Fruit fly (Drosophila melanogaster) whole organism, embryonic: ENCODE results near the gene Fst.

Source experiments
- Abd-B ChIP-seq: fragments of 200-800 bp; sonication (Bioruptor generic); optimal IDR thresholded peaks from 2 replicates; lab custom pipeline; 2018; ENCODE audit warnings: missing biosample characterization, mild to moderate bottlenecking, missing genetic modification characterization, moderate library complexity
- Atf6 ChIP-seq: fragments of 200-800 bp; sonication (Bioruptor generic); IDR thresholded peaks from 2 replicates; pipeline ENCODE4 v1.3.6; 2022; ENCODE audit warnings: missing biosample characterization, missing genetic modification characterization
- Awh ChIP-seq: fragments of 200-800 bp; sonication (Bioruptor generic); IDR thresholded peaks from 2 replicates; pipeline ENCODE4, ENCODE4 v1.3.6; 2022; ENCODE audit warnings: missing biosample characterization, missing genetic modification characterization
- CG10543 ChIP-seq: fragments of 200-800 bp; sonication (Bioruptor generic); optimal IDR thresholded peaks from 3 replicates; lab custom pipeline; 2017; ENCODE audit warnings: missing biosample characterization, mild to moderate bottlenecking, missing genetic modification characterization, moderate library complexity
- CG11085 ChIP-seq: fragments of 200-800 bp; sonication (Bioruptor generic); IDR thresholded peaks from 2 replicates; pipeline ENCODE4 v1.3.6; 2022; ENCODE audit warnings: missing biosample characterization, missing genetic modification characterization
- CG11398 ChIP-seq: fragments of 200-800 bp; sonication (Bioruptor generic); optimal IDR thresholded peaks from 2 replicates; lab custom pipeline; 2016; ENCODE audit warnings: missing biosample characterization, missing genetic modification characterization
- CG12769 ChIP-seq: fragments of 200-800 bp; sonication (Bioruptor generic); optimal IDR thresholded peaks from 2 replicates; lab custom pipeline; 2019; ENCODE audit warnings: missing biosample characterization, mild to moderate bottlenecking, missing genetic modification characterization, moderate library complexity
- CG13894 ChIP-seq: fragments of 200-800 bp; sonication (Bioruptor generic); optimal IDR thresholded peaks from 3 replicates; lab custom pipeline; 2018; ENCODE audit warnings: missing biosample characterization, mild to moderate bottlenecking, missing genetic modification characterization, moderate library complexity
- CG17568 ChIP-seq: fragments of 200-800 bp; sonication (Bioruptor generic); optimal IDR thresholded peaks from 2 replicates; lab custom pipeline; 2018; ENCODE audit warnings: missing biosample characterization, mild to moderate bottlenecking, missing genetic modification characterization, moderate library complexity
- CG18619 ChIP-seq: fragments of 200-800 bp; sonication (Bioruptor generic); optimal IDR thresholded peaks from 3 replicates; lab custom pipeline; 2017; ENCODE audit warnings: missing biosample characterization, mild to moderate bottlenecking, missing genetic modification characterization
- CG2116 ChIP-seq: fragments of 200-800 bp; sonication (Bioruptor generic); optimal IDR thresholded peaks from 3 replicates; lab custom pipeline; 2018; ENCODE audit warnings: missing biosample characterization, mild to moderate bottlenecking, missing genetic modification characterization
- CG32532 ChIP-seq: fragments of 200-800 bp; sonication (Bioruptor generic); IDR thresholded peaks from 2 replicates; pipeline ENCODE4 v1.3.6; 2022; ENCODE audit warnings: missing biosample characterization, missing genetic modification characterization
- CG3281 ChIP-seq: fragments of 200-800 bp; sonication (Bioruptor generic); optimal IDR thresholded peaks from 3 replicates; lab custom pipeline; 2017; ENCODE audit warnings: missing biosample characterization, mild to moderate bottlenecking, missing genetic modification characterization
- CG34224 ChIP-seq: fragments of 200-800 bp; sonication (Bioruptor generic); IDR thresholded peaks from 3 replicates; pipeline ENCODE4 v1.3.6; 2022; ENCODE audit warnings: missing biosample characterization, missing genetic modification characterization; ENCODE audit not compliant: partially characterized antibody
- CG42726 ChIP-seq: fragments of 200-800 bp; sonication (Bioruptor generic); IDR thresholded peaks from 2 replicates; pipeline ENCODE4 v1.3.6; 2022; ENCODE audit warnings: missing biosample characterization, missing genetic modification characterization; ENCODE audit not compliant: partially characterized antibody
- CG8478 ChIP-seq: fragments of >200 bp; optimal IDR thresholded peaks from 2 replicates; lab custom pipeline; 2018
- CG9932 ChIP-seq: fragments of 200-800 bp; sonication (Bioruptor generic); IDR thresholded peaks from 2 replicates; pipeline ENCODE4 v1.3.6; 2022; ENCODE audit warnings: missing biosample characterization, missing genetic modification characterization
- Gsc ChIP-seq: fragments of 200-800 bp; sonication (Bioruptor generic); IDR thresholded peaks from 2 replicates; pipeline ENCODE4 v1.3.6; 2022; ENCODE audit warnings: missing biosample characterization, missing genetic modification characterization
- H2.0 ChIP-seq: fragments of 200-800 bp; sonication (Bioruptor generic); IDR thresholded peaks from 2 replicates; pipeline ENCODE4 v1.3.6; 2022; ENCODE audit warnings: missing biosample characterization, missing genetic modification characterization
- Med ChIP-seq: fragments of 200-800 bp; sonication (Bioruptor generic); peaks from one replicate; lab custom pipeline; 2016; ENCODE audit warnings: missing biosample characterization, missing genetic modification characterization, mild to moderate bottlenecking, inconsistent platforms, moderate library complexity
- NFAT ChIP-seq: fragments of 200-800 bp; sonication (Bioruptor generic); IDR thresholded peaks from 2 replicates; pipeline ENCODE4 v1.3.6; 2022; ENCODE audit warnings: missing biosample characterization, missing genetic modification characterization
- Pdp1 ChIP-seq, 2 experiments: fragments of 200-800 bp; sonication (Bioruptor generic); optimal IDR thresholded peaks; 3 replicates each; lab custom pipeline; 2016; ENCODE audit warnings: missing biosample characterization in 2 of 2, missing genetic modification characterization in 2 of 2, mild to moderate bottlenecking in 1 of 2, moderate library complexity in 1 of 2
- Rfx ChIP-seq: fragments of 200-800 bp; sonication (Bioruptor generic); IDR thresholded peaks from 2 replicates; pipeline ENCODE4 v1.3.6; 2022; ENCODE audit warnings: missing biosample characterization, missing genetic modification characterization
- Usf ChIP-seq: fragments of 200-800 bp; sonication (Bioruptor generic); optimal IDR thresholded peaks from 2 replicates; lab custom pipeline; 2017; ENCODE audit warnings: missing genotype, missing biosample characterization, missing genetic modification characterization
- amos ChIP-seq: fragments of 200-800 bp; sonication (Bioruptor generic); IDR thresholded peaks from 2 replicates; pipeline ENCODE4 v1.3.6; 2022; ENCODE audit warnings: missing biosample characterization, missing genetic modification characterization; ENCODE audit not compliant: partially characterized antibody
- chinmo ChIP-seq: fragments of 200-800 bp; sonication (Bioruptor generic); IDR thresholded peaks from 4 replicates; pipeline ENCODE4 v1.3.6; 2022; ENCODE audit warnings: missing biosample characterization, missing genetic modification characterization; ENCODE audit not compliant: partially characterized antibody
- da ChIP-seq: fragments of 200-800 bp; sonication (Bioruptor generic); optimal IDR thresholded peaks from 2 replicates; lab custom pipeline; 2016; ENCODE audit warnings: missing biosample characterization, missing genetic modification characterization
- dati ChIP-seq: fragments of 200-800 bp; sonication (Bioruptor generic); IDR thresholded peaks from 2 replicates; pipeline ENCODE4 v1.3.6; 2022; ENCODE audit warnings: missing biosample characterization, missing genetic modification characterization
- emc ChIP-seq: fragments of 200-800 bp; sonication (Bioruptor generic); optimal IDR thresholded peaks from 2 replicates; lab custom pipeline; 2016; ENCODE audit warnings: missing biosample characterization, missing genetic modification characterization
- ftz-f1 ChIP-seq: fragments of 200-800 bp; sonication (Bioruptor generic); optimal IDR thresholded peaks from 2 replicates; lab custom pipeline; 2016; ENCODE audit warnings: missing biosample characterization, missing genetic modification characterization
- gro ChIP-seq: fragments of 200-800 bp; sonication (Bioruptor generic); optimal IDR thresholded peaks from 2 replicates; lab custom pipeline; 2016; ENCODE audit warnings: missing biosample characterization, missing genetic modification characterization
- kni ChIP-seq: fragments of 200-800 bp; sonication (Bioruptor generic); optimal IDR thresholded peaks from 3 replicates; lab custom pipeline; 2017; ENCODE audit warnings: mild to moderate bottlenecking, missing biosample characterization, missing genetic modification reagents, missing genetic modification characterization
- luna ChIP-seq: fragments of 200-800 bp; sonication (Bioruptor generic); optimal IDR thresholded peaks from 2 replicates; lab custom pipeline; 2016; ENCODE audit warnings: missing biosample characterization, missing genetic modification characterization
- oc ChIP-seq: fragments of 200-800 bp; sonication (Bioruptor generic); optimal IDR thresholded peaks from 2 replicates; lab custom pipeline; 2018; ENCODE audit warnings: missing biosample characterization, mild to moderate bottlenecking, missing genetic modification characterization, moderate library complexity
- org-1 ChIP-seq: fragments of 200-800 bp; sonication (Bioruptor generic); optimal IDR thresholded peaks from 2 replicates; lab custom pipeline; 2017; ENCODE audit warnings: missing biosample characterization, missing genetic modification characterization
- otp ChIP-seq: fragments of 200-800 bp; sonication (Bioruptor generic); IDR thresholded peaks from 3 replicates; pipeline ENCODE4, ENCODE4 v1.3.6; 2022; ENCODE audit warnings: missing biosample characterization, missing genetic modification characterization
- rib ChIP-seq: fragments of 200-800 bp; sonication (Bioruptor generic); IDR thresholded peaks from 2 replicates; pipeline ENCODE4 v1.3.6; 2022; ENCODE audit warnings: missing biosample characterization, missing genetic modification characterization
- sens ChIP-seq: fragments of 200-800 bp; sonication (Bioruptor generic); peaks from one replicate; lab custom pipeline; 2016; ENCODE audit warnings: missing biosample characterization, missing genetic modification characterization
- tna ChIP-seq: fragments of 200-800 bp; sonication (Bioruptor generic); IDR thresholded peaks from 2 replicates; pipeline ENCODE4 v1.3.6; 2022; ENCODE audit warnings: missing biosample characterization, missing genetic modification characterization; ENCODE audit not compliant: partially characterized antibody
- unpg ChIP-seq: fragments of 200-800 bp; sonication (Bioruptor generic); optimal IDR thresholded peaks from 3 replicates; lab custom pipeline; 2018; ENCODE audit warnings: missing biosample characterization, mild to moderate bottlenecking, missing genetic modification characterization, moderate library complexity
- usp ChIP-seq: fragments of >200 bp; optimal IDR thresholded peaks from 2 replicates; lab custom pipeline; 2017; ENCODE audit warnings: missing biosample characterization, missing genetic modification characterization
- zfh1 ChIP-seq: fragments of 200-800 bp; sonication (Bioruptor generic); IDR thresholded peaks from 3 replicates; pipeline ENCODE4 v1.3.6; 2022; ENCODE audit warnings: missing biosample characterization, missing genetic modification characterization

The Fst gene

DNA sequence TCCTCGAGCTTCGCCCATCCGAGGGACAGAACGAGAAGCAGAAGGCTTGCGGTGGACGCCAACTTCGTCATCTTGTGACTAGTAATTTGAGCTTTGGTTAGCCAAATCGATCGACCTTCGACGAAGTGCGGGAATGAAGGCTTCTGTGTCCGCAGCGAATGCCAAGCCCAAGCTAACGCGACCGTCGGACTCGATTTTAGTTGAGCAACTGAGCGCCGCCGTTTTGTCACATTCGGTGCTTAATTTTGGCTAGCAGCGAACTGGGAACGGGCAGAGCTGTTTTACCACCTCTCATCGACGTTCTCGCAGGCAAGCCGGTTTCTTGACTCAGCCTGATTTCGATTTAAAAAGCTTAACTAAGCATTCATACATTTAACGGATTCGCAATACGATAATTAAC lies 19.7 kb downstream of the Fst start (continued):
- TF ChIP-seq CG32532 (no peak), usp (GFP tag; lab: Kevin White, UChicago) (no peak), CG11398 (GFP tag; lab: Kevin White, UChicago) (no peak), CG42726 (GFP tag; lab: Robert Waterston, UW) (0 out of 2 replicates have a peak, but pooled peaks have one; percentile 35), tna (peak; percentile 15; the same call in 1 of the 2 replicates), emc (GFP tag; lab: Kevin White, UChicago) (no peak), CG17568 (GFP tag; lab: Kevin White, UChicago) (no peak), CG11085 (GFP tag; lab: Robert Waterston, UW) (no peak), Gsc (GFP tag; lab: Robert Waterston, UW) (no peak), CG13894 (tag; lab: Kevin White, UChicago) (peak; percentile 31), Rfx (GFP tag; lab: Robert Waterston, UW) (peak; percentile 30; the same call in 1 of the 2 replicates), ftz-f1 (GFP tag; lab: Kevin White, UChicago) (peak; percentile 57), gro (GFP tag; lab: Kevin White, UChicago) (no peak), dati (GFP tag; lab: Robert Waterston, UW) (no peak), NFAT (GFP tag; lab: Robert Waterston, UW) (peak; percentile 25; the same call in 1 of the 2 replicates), CG34224 (GFP tag; lab: Robert Waterston, UW) (peak; percentile 10; the same call in 1 of the 3 replicates), Usf (GFP tag; lab: Kevin White, UChicago) (no peak), da (GFP tag; lab: Kevin White, UChicago) (no peak), CG10543 (peak; percentile 26), CG18619 (GFP tag; lab: Kevin White, UChicago) (no peak), oc (tag; lab: Kevin White, UChicago) (no peak), Atf6 (GFP tag; lab: Robert Waterston, UW) (0 out of 2 replicates have a peak, but pooled peaks have one; percentile 15), chinmo (GFP tag; lab: Robert Waterston, UW) (peak; percentile 84), amos (GFP tag; lab: Robert Waterston, UW) (peak; percentile 15; the same call in 1 of the 2 replicates), CG12769 (peak; percentile 65), CG3281 (GFP tag; lab: Kevin White, UChicago) (no peak), H2.0 (GFP tag; lab: Robert Waterston, UW) (no peak)

DNA sequence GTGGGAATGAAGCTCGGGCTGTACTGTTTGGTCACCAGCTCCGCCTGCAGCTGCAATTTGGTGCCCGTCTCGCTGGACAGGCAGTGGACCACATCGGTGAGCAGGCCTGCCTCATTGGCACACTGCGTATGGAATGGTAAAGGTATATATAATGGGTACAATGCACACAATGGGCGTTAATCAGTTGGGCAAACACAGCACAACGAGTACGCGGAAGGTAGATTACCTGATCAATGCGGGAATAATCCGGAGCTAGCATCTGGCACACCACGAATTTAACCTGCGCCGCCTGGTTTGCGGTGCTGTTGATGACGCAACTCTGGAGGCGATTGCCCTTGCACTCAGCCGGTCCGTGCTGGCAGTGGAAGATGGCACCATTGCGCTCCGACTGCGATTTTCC lies 20.5 kb downstream of the Fst start:
- TF ChIP-seq org-1 (GFP tag; lab: Kevin White, UChicago) (no peak), rib (no peak), otp (0 out of 3 replicates have a peak, but pooled peaks have one; percentile 12), da (GFP tag; lab: Kevin White, UChicago) (no peak), zfh1 (0 out of 3 replicates have a peak, but pooled peaks have one; percentile 15), CG9932 (GFP tag; lab: Robert Waterston, UW) (no peak), sens (GFP tag; lab: Kevin White, UChicago) (peak; percentile 29), Med (peak; percentile 4), kni (GFP tag; lab: Kevin White, UChicago) (peak; percentile 26), Abd-B (GFP tag; lab: Kevin White, UChicago) (no peak), Pdp1 (GFP tag; optimal IDR thresholded peaks at IDR 0.05; lab: Kevin White, UChicago) (peak in 1 of 2 experiments; percentile 49), CG2116 (GFP tag; lab: Kevin White, UChicago) (no peak), unpg (no peak), Awh (peak; percentile 34; the same call in 1 of the 2 replicates), NFAT (GFP tag; lab: Robert Waterston, UW) (0 out of 2 replicates have a peak, but pooled peaks have one; percentile 5), luna (no peak), CG8478 (lab: Kevin White, UChicago) (peak; percentile 51)
